Worm (Caenorhabditis elegans) whole organism, L1 larva: ENCODE data around the gene unc-47.

Experiments used
- F16B12.6 ChIP-seq: fragments of 150-350 bp; optimal IDR thresholded peaks from 2 replicates; lab custom pipeline; 2014; ENCODE audit warnings: missing biosample characterization, missing genetic modification characterization
- alr-1 ChIP-seq: fragments of 200-800 bp; sonication (Bioruptor generic); optimal IDR thresholded peaks from 2 replicates; lab custom pipeline; 2018; ENCODE audit warnings: borderline replicate concordance, mild to moderate bottlenecking, missing genetic modification characterization, missing compliant biosample characterization
- aly-2 ChIP-seq: fragments of 150-350 bp; optimal IDR thresholded peaks from 2 replicates; lab custom pipeline; 2014; ENCODE audit warnings: missing biosample characterization, missing genetic modification characterization
- blmp-1 ChIP-seq: fragments of 150-350 bp; optimal IDR thresholded peaks from 2 replicates; lab custom pipeline; 2014; ENCODE audit warnings: missing biosample characterization, missing genetic modification characterization
- ceh-63 ChIP-seq: fragments of 200-800 bp; sonication (Bioruptor generic); optimal IDR thresholded peaks from 2 replicates; lab custom pipeline; 2018; ENCODE audit warnings: mild to moderate bottlenecking, missing genetic modification characterization, missing compliant biosample characterization
- ceh-8 ChIP-seq: fragments of 200-800 bp; sonication (Bioruptor generic); optimal IDR thresholded peaks from 2 replicates; lab custom pipeline; 2018; ENCODE audit warnings: mild to moderate bottlenecking, missing genetic modification characterization, moderate library complexity, missing compliant biosample characterization
- ceh-82 ChIP-seq, 3 experiments: fragments of 150-350 bp in 1 of 3; sonication (generic microtip) in 2 of 3; optimal IDR thresholded peaks; 2 replicates each; lab custom pipeline; 2014 to 2017; ENCODE audit warnings: missing biosample characterization in 3 of 3, missing genetic modification characterization in 3 of 3
- ceh-90 ChIP-seq: sonication (generic microtip); optimal IDR thresholded peaks from 2 replicates; lab custom pipeline; 2016; ENCODE audit warnings: missing genetic modification characterization, missing compliant biosample characterization
- dpl-1 ChIP-seq, 3 experiments: fragments of 150-350 bp in 2 of 3; sonication (generic microtip) in 1 of 3; optimal IDR thresholded peaks; 2 replicates each; lab custom pipeline; 2014 to 2017; ENCODE audit warnings: missing biosample characterization in 3 of 3, missing genetic modification characterization in 3 of 3, missing genetic modification reagents in 3 of 3
- dsc-1 ChIP-seq: sonication (generic microtip); optimal IDR thresholded peaks from 2 replicates; lab custom pipeline; 2016; ENCODE audit warnings: mild to moderate bottlenecking, missing genetic modification characterization, missing compliant biosample characterization
- efl-1 ChIP-seq, 4 experiments: fragments of 150-350 bp; optimal IDR thresholded peaks in 3 of 4; peaks in 1 of 4; 1 replicate in 1 of 4; 2 replicates in 3 of 4; lab custom pipeline; 2014; ENCODE audit warnings: missing biosample characterization in 2 of 4, missing genetic modification characterization in 2 of 4, missing genetic modification reagents in 2 of 4
- efl-3 ChIP-seq: fragments of 200-800 bp; sonication (Bioruptor generic); optimal IDR thresholded peaks from 2 replicates; lab custom pipeline; 2018; ENCODE audit warnings: mild to moderate bottlenecking, missing genetic modification characterization, missing compliant biosample characterization
- elt-2 ChIP-seq: sonication (generic microtip); optimal IDR thresholded peaks from 2 replicates; lab custom pipeline; 2016; ENCODE audit warnings: missing genetic modification characterization, mild to moderate bottlenecking, inconsistent platforms, missing compliant biosample characterization, missing genetic modification reagents
- ets-5 ChIP-seq: fragments of 200-800 bp; sonication (Bioruptor generic); IDR thresholded peaks from 2 replicates; pipeline ENCODE4 v1.3.6; 2022; ENCODE audit warnings: missing genetic modification characterization, missing compliant biosample characterization
- fkh-10 ChIP-seq: sonication (generic microtip); optimal IDR thresholded peaks from 2 replicates; lab custom pipeline; 2017; ENCODE audit warnings: missing biosample characterization, missing genetic modification reagents, missing genetic modification characterization
- fkh-8 ChIP-seq: sonication (generic microtip); optimal IDR thresholded peaks from 2 replicates; lab custom pipeline; 2016; ENCODE audit warnings: mild to moderate bottlenecking, missing genetic modification characterization, missing compliant biosample characterization
- irx-1 ChIP-seq: sonication (generic microtip); optimal IDR thresholded peaks from 2 replicates; lab custom pipeline; 2016; ENCODE audit warnings: missing genetic modification characterization, missing compliant biosample characterization
- isw-1 ChIP-seq: fragments of 200-800 bp; sonication (Bioruptor generic); IDR thresholded peaks from 2 replicates; pipeline ENCODE4 v1.3.6; 2022; ENCODE audit warnings: missing genetic modification characterization, missing compliant biosample characterization
- jun-1 ChIP-seq: fragments of 150-350 bp; optimal IDR thresholded peaks from 2 replicates; lab custom pipeline; 2014; ENCODE audit warnings: missing biosample characterization, missing genetic modification reagents, missing genetic modification characterization
- lin-13 ChIP-seq: fragments of 150-350 bp; optimal IDR thresholded peaks from 2 replicates; lab custom pipeline; 2014; ENCODE audit warnings: missing biosample characterization, missing genetic modification reagents, missing genetic modification characterization
- lin-14 ChIP-seq: fragments of 200-800 bp; sonication (Bioruptor generic); optimal IDR thresholded peaks from 2 replicates; lab custom pipeline; 2018; ENCODE audit warnings: mild to moderate bottlenecking, missing genetic modification characterization, moderate library complexity, missing compliant biosample characterization
- lin-35 ChIP-seq, 2 experiments: fragments of 150-350 bp; optimal IDR thresholded peaks; 2 replicates each; lab custom pipeline; 2014; ENCODE audit warnings: missing biosample characterization in 2 of 2, missing genetic modification characterization in 2 of 2, missing genetic modification reagents in 2 of 2
- lin-39 ChIP-seq: fragments of 150-350 bp; optimal IDR thresholded peaks from 2 replicates; lab custom pipeline; 2014; ENCODE audit warnings: missing biosample characterization, missing genetic modification reagents, missing genetic modification characterization
- nhr-11 ChIP-seq: fragments of 150-350 bp; optimal IDR thresholded peaks from 2 replicates; lab custom pipeline; 2014; ENCODE audit warnings: missing biosample characterization, missing genetic modification characterization
- nhr-12 ChIP-seq: sonication (generic microtip); optimal IDR thresholded peaks from 2 replicates; lab custom pipeline; 2017; ENCODE audit warnings: missing biosample characterization, missing genetic modification characterization
- nhr-20 ChIP-seq: sonication (generic microtip); optimal IDR thresholded peaks from 2 replicates; lab custom pipeline; 2016; ENCODE audit warnings: mild to moderate bottlenecking, missing genetic modification characterization, missing compliant biosample characterization
- nhr-47 ChIP-seq: sonication (generic microtip); optimal IDR thresholded peaks from 2 replicates; lab custom pipeline; 2016; ENCODE audit warnings: mild to moderate bottlenecking, missing genetic modification characterization, moderate library complexity, missing compliant biosample characterization
- nhr-71 ChIP-seq: sonication (generic microtip); optimal IDR thresholded peaks from 2 replicates; lab custom pipeline; 2016; ENCODE audit warnings: mild to moderate bottlenecking, missing genetic modification characterization, moderate library complexity, missing compliant biosample characterization
- nhr-85 ChIP-seq: sonication (generic microtip); peaks from one replicate; lab custom pipeline; 2016; ENCODE audit warnings: missing genetic modification characterization, inconsistent platforms, missing compliant biosample characterization
- pqm-1 ChIP-seq: sonication (generic microtip); optimal IDR thresholded peaks from 3 replicates; lab custom pipeline; 2017; ENCODE audit warnings: missing biosample characterization, missing genetic modification characterization
- rnt-1 ChIP-seq: sonication (generic microtip); optimal IDR thresholded peaks from 2 replicates; lab custom pipeline; 2016; ENCODE audit warnings: mild to moderate bottlenecking, missing genetic modification characterization, moderate library complexity, missing compliant biosample characterization
- snpc-4 ChIP-seq: fragments of 150-350 bp; optimal IDR thresholded peaks from 2 replicates; lab custom pipeline; 2014; ENCODE audit warnings: missing biosample characterization, missing genetic modification characterization
- snu-23 ChIP-seq: sonication (generic microtip); optimal IDR thresholded peaks from 2 replicates; lab custom pipeline; 2016; ENCODE audit warnings: missing genetic modification characterization, missing compliant biosample characterization
- sox-4 ChIP-seq: sonication (generic microtip); optimal IDR thresholded peaks from 2 replicates; lab custom pipeline; 2016; ENCODE audit warnings: missing genetic modification characterization, missing compliant biosample characterization
- unc-86 ChIP-seq: sonication (generic microtip); optimal IDR thresholded peaks from 2 replicates; lab custom pipeline; 2016; ENCODE audit warnings: missing genetic modification characterization, missing compliant biosample characterization
- vab-15 ChIP-seq: sonication (generic microtip); optimal IDR thresholded peaks from 2 replicates; lab custom pipeline; 2017; ENCODE audit warnings: missing genotype, mild to moderate bottlenecking, missing genetic modification characterization, missing compliant biosample characterization
- zag-1 ChIP-seq: fragments of 150-350 bp; optimal IDR thresholded peaks from 2 replicates; lab custom pipeline; 2014; ENCODE audit warnings: missing biosample characterization, missing genetic modification characterization
- ztf-4 ChIP-seq: fragments of 150-350 bp; optimal IDR thresholded peaks from 2 replicates; lab custom pipeline; 2014; ENCODE audit warnings: missing biosample characterization, missing genetic modification characterization

The unc-47 gene

DNA sequence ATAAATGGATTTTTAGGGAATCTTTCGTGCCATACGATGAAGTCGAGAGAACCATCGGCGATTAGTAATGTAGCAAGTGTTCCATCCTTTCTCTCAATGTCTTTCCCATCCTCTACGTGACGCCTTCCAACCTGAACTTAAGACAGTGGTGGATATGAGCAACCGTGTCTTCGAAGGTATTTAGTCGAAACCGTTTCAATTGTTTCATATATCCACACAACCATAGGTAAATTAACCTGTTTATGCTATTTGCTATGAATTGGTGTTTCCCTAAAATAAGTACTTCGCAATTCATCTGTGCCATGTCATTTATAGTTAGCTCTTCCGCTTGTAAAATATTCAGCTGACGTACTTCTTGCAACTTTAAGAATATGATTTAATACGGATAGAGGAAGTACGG, 9.9 kb upstream of the unc-47 start:
- no peak for TF ChIP-seq efl-1 (optimal IDR thresholded peaks at IDR 0.05; lab: Kevin White, UChicago)
- TF ChIP-seq efl-1 (GFP tag; optimal IDR thresholded peaks at IDR 0.05 in 1 of 2; lab: Kevin White, UChicago) = peak in 1 of 2 experiments; percentile 64
- no peak for TF ChIP-seq nhr-11 (tag; lab: Kevin White, UChicago)
- no peak for TF ChIP-seq irx-1
- no peak for TF ChIP-seq nhr-20 (tag; lab: Kevin White, UChicago)
- no peak for TF ChIP-seq isw-1
- TF ChIP-seq lin-35 (GFP tag; optimal IDR thresholded peaks at IDR 0.05; lab: Kevin White, UChicago) = no peak

DNA sequence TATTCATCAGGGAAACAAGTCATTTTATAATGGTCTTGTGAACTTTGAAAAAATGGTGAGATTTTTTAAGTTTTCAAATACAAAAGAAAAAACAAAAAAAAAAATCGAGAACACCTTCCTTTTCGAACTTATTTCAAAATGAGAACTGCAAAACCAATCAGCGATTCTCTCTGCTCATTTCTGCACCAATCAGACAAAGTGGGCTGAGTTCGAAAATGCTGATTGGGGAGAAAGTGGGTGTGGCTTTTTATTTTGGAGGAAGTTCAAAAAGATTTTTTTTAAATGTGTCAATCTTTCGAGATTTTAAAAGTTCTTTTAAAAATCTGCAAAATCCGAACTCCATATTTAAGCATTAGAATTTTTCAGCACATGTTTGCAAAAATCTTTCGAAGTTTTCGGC, 8.5 kb upstream of the unc-47 start:
- TF ChIP-seq fkh-10 (no peak), zag-1 (tag; lab: Kevin White, UChicago) (no peak), efl-1 (optimal IDR thresholded peaks at IDR 0.05; lab: Kevin White, UChicago) (no peak), efl-1 (GFP tag; optimal IDR thresholded peaks at IDR 0.05 in 1 of 2; lab: Kevin White, UChicago) (peak in 1 of 2 experiments; percentile 88)

DNA sequence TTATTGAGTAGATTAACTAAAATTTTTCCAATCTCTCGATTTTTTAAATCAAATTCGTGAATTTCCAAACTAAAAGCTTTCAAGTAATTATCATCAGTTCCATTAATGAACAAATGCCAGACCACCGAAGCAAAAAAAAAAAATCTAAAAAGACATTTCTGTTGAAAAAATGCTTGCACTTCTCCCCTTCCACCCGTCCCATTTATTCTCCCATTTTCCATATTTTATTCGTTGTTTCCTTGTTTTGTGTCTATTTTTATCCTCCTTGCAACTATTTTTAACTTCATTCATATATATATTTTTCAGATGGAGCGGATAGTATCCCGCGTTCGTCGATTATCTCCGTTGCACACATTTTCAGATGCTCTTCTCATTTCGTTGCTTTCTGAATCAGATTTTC, 2.9 kb upstream of the unc-47 start, which contains the start of gene epac-1:
Gene epac-1 (plus strand): TSS at position 301 of the 400 bp plus-strand sequence.
- TF ChIP-seq dsc-1 = no peak
- TF ChIP-seq nhr-85 = no peak
- no peak for TF ChIP-seq jun-1 (tag; lab: Kevin White, UChicago)
- TF ChIP-seq ets-5 (GFP tag; lab: Robert Waterston, UW) = no peak
- TF ChIP-seq blmp-1 (tag; lab: Kevin White, UChicago) = no peak
- TF ChIP-seq ztf-4 = no peak
- no peak for TF ChIP-seq rnt-1 (tag; lab: Kevin White, UChicago)
- TF ChIP-seq nhr-71 (tag; lab: Kevin White, UChicago) = no peak
- TF ChIP-seq snpc-4 = no peak
- no peak for TF ChIP-seq lin-13 (GFP tag; lab: Kevin White, UChicago)
- TF ChIP-seq ceh-8 (GFP tag; lab: Kevin White, UChicago) = no peak
- TF ChIP-seq nhr-12 = no peak

DNA sequence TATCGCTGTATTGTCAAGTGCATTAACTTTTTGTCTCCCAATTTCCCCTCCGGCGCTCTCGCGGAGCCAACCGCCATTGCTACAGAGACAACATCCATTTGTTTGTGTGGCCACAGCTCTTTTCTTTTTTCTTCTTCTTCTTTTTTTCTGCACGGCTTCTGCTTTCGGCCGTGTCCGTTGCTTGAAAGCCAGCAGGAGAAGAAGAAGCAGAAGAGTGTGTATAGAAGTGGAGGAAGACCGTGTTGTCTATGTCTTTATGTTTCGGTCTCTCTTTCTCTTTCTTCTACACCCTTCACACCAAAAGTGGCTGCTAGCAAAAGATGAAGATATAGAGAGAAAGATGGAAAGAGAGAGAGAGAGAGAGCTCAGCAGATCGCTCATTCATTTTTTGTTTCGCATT, 1.8 kb upstream of the unc-47 start:
- TF ChIP-seq F16B12.6 (tag; lab: Kevin White, UChicago) (peak; percentile 10), fkh-10 (peak; percentile 59), dpl-1 (GFP tag; optimal IDR thresholded peaks at IDR 0.05; lab: Kevin White, UChicago) (peak in 1 of 3 experiments; percentile 21), elt-2 (no peak), fkh-8 (tag; lab: Kevin White, UChicago) (peak; percentile 49), aly-2 (tag; lab: Kevin White, UChicago) (no peak), lin-14 (peak; percentile 75), unc-86 (tag; lab: Kevin White, UChicago) (peak; percentile 13), efl-1 (optimal IDR thresholded peaks at IDR 0.05; lab: Kevin White, UChicago) (peak; percentile 22 to 25), efl-1 (GFP tag; optimal IDR thresholded peaks at IDR 0.05 in 1 of 2; lab: Kevin White, UChicago) (no peak), ceh-82 (tag; optimal IDR thresholded peaks at IDR 0.05; lab: Kevin White, UChicago) (peak in 1 of 3 experiments; percentile 39), lin-39 (tag; lab: Kevin White, UChicago) (no peak)

DNA sequence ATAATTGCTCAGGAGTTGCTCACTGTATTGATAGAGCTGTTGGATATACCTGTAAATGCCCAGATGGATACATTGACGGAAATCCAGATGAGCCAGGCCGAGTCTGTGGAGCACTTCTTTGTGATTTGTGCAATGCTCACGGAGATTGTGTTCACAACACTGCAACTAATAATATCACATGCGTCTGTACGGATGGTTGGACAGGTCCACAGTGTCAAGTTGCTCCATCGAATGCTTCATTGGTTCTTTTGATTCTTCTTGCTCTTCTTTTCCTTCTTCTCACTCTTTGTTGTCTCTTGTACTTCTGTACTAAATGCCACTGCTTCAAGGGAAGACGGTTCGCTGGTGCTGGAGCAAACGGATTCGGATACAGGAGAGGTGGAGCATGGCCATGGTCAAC, 4.2 kb downstream of the unc-47 start:
- TF ChIP-seq vab-15 (tag; lab: Kevin White, UChicago) (no peak), zag-1 (tag; lab: Kevin White, UChicago) (no peak)

DNA sequence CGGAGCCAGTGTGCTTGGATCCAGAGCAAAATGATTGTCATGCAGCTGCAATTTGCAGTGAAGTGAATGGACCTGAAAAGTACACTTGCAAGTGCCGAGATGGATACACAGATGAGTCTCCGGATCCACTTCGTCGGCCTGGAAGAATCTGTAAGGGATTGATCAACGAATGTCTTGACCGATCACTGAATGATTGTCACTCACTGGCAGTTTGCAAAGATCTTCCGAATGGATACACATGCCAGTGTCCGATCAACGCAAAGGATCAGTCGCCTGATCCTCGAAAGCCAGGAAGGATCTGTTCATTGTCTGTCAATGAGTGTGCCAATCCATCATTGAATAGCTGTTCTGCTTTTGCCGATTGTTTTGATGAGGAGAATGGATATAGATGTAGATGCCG, 6.6 kb downstream of the unc-47 start:
- no peak for TF ChIP-seq fkh-10

DNA sequence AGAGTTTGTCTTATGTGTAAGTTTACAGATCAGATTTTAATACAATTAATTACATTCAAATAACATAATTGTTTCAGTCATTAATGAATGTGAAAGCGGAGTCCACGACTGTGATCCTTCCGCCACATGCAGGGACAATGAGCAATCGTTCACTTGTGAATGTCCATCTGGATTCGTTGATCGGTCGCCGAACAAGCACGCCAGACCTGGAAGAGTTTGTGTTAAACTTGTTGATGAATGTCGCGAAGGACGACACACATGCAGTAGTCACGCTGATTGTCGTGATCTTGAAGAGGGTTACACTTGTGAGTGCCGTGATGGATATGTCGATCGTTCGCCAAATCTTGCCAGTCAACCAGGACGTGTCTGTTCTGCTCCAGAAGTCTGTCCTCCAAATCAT, 7.5 kb downstream of the unc-47 start:
- TF ChIP-seq nhr-47 (tag; lab: Kevin White, UChicago) (no peak), sox-4 (tag; lab: Kevin White, UChicago) (no peak), ceh-8 (GFP tag; lab: Kevin White, UChicago) (no peak), aly-2 (tag; lab: Kevin White, UChicago) (no peak), nhr-12 (no peak), fkh-10 (no peak), dsc-1 (no peak), efl-1 (optimal IDR thresholded peaks at IDR 0.05; lab: Kevin White, UChicago) (no peak), efl-1 (GFP tag; optimal IDR thresholded peaks at IDR 0.05 in 1 of 2; lab: Kevin White, UChicago) (no peak), ceh-90 (no peak), ceh-63 (GFP tag; lab: Kevin White, UChicago) (no peak), snu-23 (no peak), pqm-1 (tag; lab: Kevin White, UChicago) (no peak), nhr-20 (tag; lab: Kevin White, UChicago) (no peak), alr-1 (tag; lab: Kevin White, UChicago) (no peak), efl-3 (no peak), unc-86 (tag; lab: Kevin White, UChicago) (no peak), lin-35 (GFP tag; optimal IDR thresholded peaks at IDR 0.05; lab: Kevin White, UChicago) (no peak), ets-5 (GFP tag; lab: Robert Waterston, UW) (no peak), snpc-4 (no peak)
